Fruit fly (Drosophila melanogaster): ENCODE results near the gene Actn.

dm6 chrX:2024819-2025218 lies 17.3 kb downstream of the Actn start:
- TF ChIP-seq CG11902 (GFP tag; optimal IDR thresholded peaks at IDR 0.05) (no peak), CG6276 (GFP tag; optimal IDR thresholded peaks at IDR 0.05) (no peak), Blimp-1 (GFP tag; optimal IDR thresholded peaks at IDR 0.05) (no peak), CG9139 (GFP tag; optimal IDR thresholded peaks at IDR 0.05) (no peak)
